Worm (Caenorhabditis elegans): Measurements from ENCODE around the gene Y105C5A.12.
"Not testable (repeated sequence)": the region's sequence is repeated elsewhere in the genome, so short reads cannot be mapped to it uniquely, and the experiment has no call there.

ce11 chrIV:15646418-15647220 lies 5.0 kb upstream of the Y105C5A.12 start, which contains the start of the genes Y105C5A.1268 and Y105C5A.1272:
- not testable (repeated sequence) for TF ChIP-seq ceh-44 (GFP tag; IDR thresholded peaks at IDR 0.05); F44E2.7 (GFP tag; IDR thresholded peaks at IDR 0.05); vab-7 (GFP tag; IDR thresholded peaks at IDR 0.05); fos-1 (tag; optimal IDR thresholded peaks at IDR 0.05); snpc-4 (tag; optimal IDR thresholded peaks at IDR 0.05); unc-62 (tag; optimal IDR thresholded peaks at IDR 0.05); lin-15B (tag; optimal IDR thresholded peaks at IDR 0.05)
- TF ChIP-seq zfp-3 (GFP tag; conservative IDR thresholded peaks at IDR 0.05), result 0 out of 2 replicates have a peak, but pooled peaks have one; percentile 51
- TF ChIP-seq zag-1 (tag; optimal IDR thresholded peaks at IDR 0.05), result peak; percentile 34
- TF ChIP-seq dve-1 (tag; optimal IDR thresholded peaks at IDR 0.05; ENCODE audit: insufficient read depth), result peak; percentile 85
- peak; percentile 19 for TF ChIP-seq gei-8 (GFP tag; optimal IDR thresholded peaks at IDR 0.05)
- peak; percentile 83 for TF ChIP-seq nhr-102 (tag; optimal IDR thresholded peaks at IDR 0.05)
- TF ChIP-seq unc-62 (GFP tag; optimal IDR thresholded peaks at IDR 0.05 in 1 of 2), result peak in 1 of 2 experiments; percentile 99
- peak; percentile 47 for TF ChIP-seq nhr-25 (tag; optimal IDR thresholded peaks at IDR 0.05; ENCODE audit: borderline replicate concordance, insufficient read depth)

Data from whole organism, L4 larva.